Worm (Caenorhabditis elegans) whole organism, L4/young adult: ENCODE measurements around the gene C15F1.2.

Experiments used
- W03F9.2 ChIP-seq: fragments of 150-350 bp; optimal IDR thresholded peaks from 2 replicates; lab custom pipeline; 2014; ENCODE audit warnings: missing biosample characterization, missing genetic modification characterization
- him-1 ChIP-seq: sonication (generic microtip); optimal IDR thresholded peaks from 2 replicates; lab custom pipeline; 2016; ENCODE audit warnings: missing genotype, missing genetic modification reagents, missing genetic modification characterization, missing compliant biosample characterization

DNA sequence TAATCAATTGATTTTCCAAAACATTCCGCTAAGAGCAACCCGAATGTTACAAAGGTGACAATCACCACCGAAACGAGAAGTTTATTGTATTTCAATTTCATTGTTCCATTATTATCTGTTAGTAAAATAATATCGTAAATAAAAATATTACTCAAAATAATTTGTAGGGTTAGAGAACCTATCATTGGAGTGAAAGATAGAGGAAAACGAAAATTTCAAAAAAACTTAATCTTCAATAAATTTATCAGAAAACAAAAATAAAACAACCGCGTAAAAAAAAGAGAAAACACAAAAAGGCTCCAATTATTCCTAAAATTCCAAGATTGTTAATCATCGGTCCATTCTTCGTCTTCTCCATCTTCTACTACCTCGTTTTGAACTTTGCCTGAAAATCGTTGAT, 14.2 kb upstream of the C15F1.2 start, which contains the start of gene tra-2:
- TF ChIP-seq W03F9.2 (tag; lab: Kevin White, UChicago) (no peak), him-1 (tag; lab: Kevin White, UChicago) (no peak)
